Fruit fly (Drosophila melanogaster) Kc167 (cell line): ENCODE results near the gene Pif1B.

Experiments
- Sin3A ChIP-seq: fragments of >200 bp; optimal IDR thresholded peaks from 2 replicates; lab custom pipeline; 2018; ENCODE audit warnings: missing external identifiers
- psq ChIP-seq: fragments of >200 bp; optimal IDR thresholded peaks from 2 replicates; lab custom pipeline; 2017; ENCODE audit warnings: missing external identifiers

DNA sequence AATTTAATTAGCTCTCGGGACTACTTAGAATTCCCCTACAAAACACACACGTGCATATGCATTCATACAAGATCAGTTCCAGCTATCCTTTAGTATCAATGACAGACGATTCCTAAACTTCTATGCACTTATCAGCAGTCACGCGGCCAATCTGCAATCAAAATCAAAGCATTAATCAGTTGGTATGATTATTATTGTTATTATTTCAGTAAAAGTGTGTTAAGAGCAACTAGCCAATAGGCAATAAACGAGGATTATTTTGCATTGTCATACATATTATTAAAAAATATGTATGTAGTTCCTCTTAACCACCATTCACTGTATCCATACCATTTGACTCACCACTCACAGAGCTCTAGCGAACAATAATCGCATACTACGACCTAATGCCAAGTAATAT is 21.9 kb upstream of the Pif1B start:
- no peak for TF ChIP-seq Sin3A (lab: Kevin White, UChicago)
- no peak for TF ChIP-seq psq (lab: Kevin White, UChicago)
